Fruit fly (Drosophila melanogaster) whole organism, embryonic: ENCODE measurements around the gene Pa1.

Experiments
- CG11456 ChIP-seq: fragments of 200-800 bp; sonication (Bioruptor generic); IDR thresholded peaks from 3 replicates; pipeline ENCODE4 v1.3.6; 2022; ENCODE audit warnings: missing biosample characterization, missing genetic modification characterization
- CG12299 ChIP-seq: fragments of 200-800 bp; sonication (Bioruptor generic); optimal IDR thresholded peaks from 2 replicates; lab custom pipeline; 2018; ENCODE audit warnings: missing biosample characterization, mild to moderate bottlenecking, missing genetic modification characterization
- CG15073 ChIP-seq: fragments of 200-800 bp; sonication (Bioruptor generic); optimal IDR thresholded peaks from 2 replicates; lab custom pipeline; 2016; ENCODE audit warnings: missing biosample characterization, missing genetic modification characterization
- CG1529 ChIP-seq: fragments of 200-800 bp; sonication (Bioruptor generic); optimal IDR thresholded peaks from 3 replicates; lab custom pipeline; 2018; ENCODE audit warnings: missing biosample characterization, missing genetic modification characterization
- CG17328 ChIP-seq: fragments of 200-800 bp; sonication (Bioruptor generic); IDR thresholded peaks from 2 replicates; pipeline ENCODE4 v1.3.6; 2022; ENCODE audit warnings: missing biosample characterization, missing genetic modification characterization
- CG17802 ChIP-seq: fragments of 200-800 bp; sonication (Bioruptor generic); optimal IDR thresholded peaks from 2 replicates; lab custom pipeline; 2018; ENCODE audit warnings: missing biosample characterization, mild to moderate bottlenecking, missing genetic modification characterization, moderate library complexity
- CG1792 ChIP-seq: fragments of 200-800 bp; sonication (Bioruptor generic); optimal IDR thresholded peaks from 2 replicates; lab custom pipeline; 2016; ENCODE audit warnings: missing biosample characterization, missing genetic modification characterization
- CG18476 ChIP-seq: fragments of 200-800 bp; sonication (Bioruptor generic); optimal IDR thresholded peaks from 2 replicates; lab custom pipeline; 2016; ENCODE audit warnings: missing biosample characterization, mild to moderate bottlenecking, missing genetic modification characterization
- CG2678 ChIP-seq: fragments of 200-800 bp; sonication (Bioruptor generic); optimal IDR thresholded peaks from 3 replicates; lab custom pipeline; 2019; ENCODE audit warnings: missing biosample characterization, mild to moderate bottlenecking, missing genetic modification characterization, moderate library complexity
- CG3847 ChIP-seq: fragments of 200-800 bp; sonication (Bioruptor generic); IDR thresholded peaks from 2 replicates; pipeline ENCODE4 v1.3.6; 2022; ENCODE audit warnings: missing biosample characterization, missing genetic modification characterization
- CG42726 ChIP-seq: fragments of 200-800 bp; sonication (Bioruptor generic); IDR thresholded peaks from 2 replicates; pipeline ENCODE4 v1.3.6; 2022; ENCODE audit warnings: missing biosample characterization, missing genetic modification characterization; ENCODE audit not compliant: partially characterized antibody
- CG4617 ChIP-seq: fragments of 200-800 bp; sonication (Bioruptor generic); optimal IDR thresholded peaks from 3 replicates; lab custom pipeline; 2016; ENCODE audit warnings: missing biosample characterization, missing genetic modification characterization, borderline replicate concordance
- CG7928 ChIP-seq: fragments of 200-800 bp; sonication (Bioruptor generic); optimal IDR thresholded peaks from 2 replicates; lab custom pipeline; 2017; ENCODE audit warnings: missing biosample characterization, mild to moderate bottlenecking, missing genetic modification characterization
- Camta ChIP-seq: fragments of 200-800 bp; sonication (Bioruptor generic); optimal IDR thresholded peaks from 2 replicates; lab custom pipeline; 2016; ENCODE audit warnings: missing biosample characterization, missing genetic modification characterization
- Dfd ChIP-seq, 2 experiments: fragments of >200 bp; optimal IDR thresholded peaks; 2 replicates each; lab custom pipeline; 2017; ENCODE audit warnings: missing biosample characterization in 2 of 2, missing genetic modification characterization in 2 of 2
- Dip2 ChIP-seq: fragments of 200-800 bp; sonication (Bioruptor generic); IDR thresholded peaks from 2 replicates; pipeline ENCODE4 v1.3.6; 2022; ENCODE audit warnings: missing biosample characterization, missing genetic modification characterization
- Dip3 ChIP-seq: fragments of 200-800 bp; sonication (Bioruptor generic); optimal IDR thresholded peaks from 3 replicates; lab custom pipeline; 2016; ENCODE audit warnings: missing biosample characterization, missing genetic modification characterization
- Dp ChIP-seq: fragments of 200-800 bp; sonication (Bioruptor generic); optimal IDR thresholded peaks from 2 replicates; lab custom pipeline; 2018; ENCODE audit warnings: missing biosample characterization, mild to moderate bottlenecking, missing genetic modification characterization, moderate library complexity
- HHEX ChIP-seq: fragments of 200-800 bp; sonication (Bioruptor generic); optimal IDR thresholded peaks from 3 replicates; lab custom pipeline; 2017; ENCODE audit warnings: missing biosample characterization, mild to moderate bottlenecking, missing genetic modification characterization, missing genetic modification reagents
- Opbp ChIP-seq: fragments of 200-800 bp; sonication (Bioruptor generic); IDR thresholded peaks from 3 replicates; pipeline ENCODE4 v1.3.6; 2022; ENCODE audit warnings: missing biosample characterization, missing genetic modification characterization; ENCODE audit not compliant: partially characterized antibody
- Ravus ChIP-seq: fragments of 200-800 bp; sonication (Bioruptor generic); IDR thresholded peaks from 2 replicates; pipeline ENCODE4 v1.3.6; 2022; ENCODE audit warnings: missing biosample characterization, missing genetic modification characterization
- Xbp1 ChIP-seq: fragments of 200-800 bp; sonication (Bioruptor generic); optimal IDR thresholded peaks from 3 replicates; lab custom pipeline; 2016; ENCODE audit warnings: missing biosample characterization, mild to moderate bottlenecking, missing genetic modification characterization
- en ChIP-seq: fragments of 200-800 bp; sonication (Bioruptor generic); optimal IDR thresholded peaks from 2 replicates; lab custom pipeline; 2016; ENCODE audit warnings: missing biosample characterization, missing genetic modification characterization
- gfzf ChIP-seq: fragments of 200-800 bp; sonication (Bioruptor generic); optimal IDR thresholded peaks from 2 replicates; lab custom pipeline; 2016; ENCODE audit warnings: missing biosample characterization, mild to moderate bottlenecking, missing genetic modification characterization, moderate library complexity
- gt ChIP-seq: fragments of 200-800 bp; sonication (Bioruptor generic); IDR thresholded peaks from 2 replicates; pipeline ENCODE4 v1.3.6; 2022; ENCODE audit warnings: missing biosample characterization, missing genetic modification characterization
- hbn ChIP-seq: fragments of 200-800 bp; sonication (Bioruptor generic); IDR thresholded peaks from 2 replicates; pipeline ENCODE4 v1.3.6; 2022; ENCODE audit warnings: missing biosample characterization, missing genetic modification characterization; ENCODE audit not compliant: partially characterized antibody
- her ChIP-seq: fragments of 200-800 bp; sonication (Bioruptor generic); optimal IDR thresholded peaks from 2 replicates; lab custom pipeline; 2016; ENCODE audit warnings: missing biosample characterization, missing genetic modification characterization
- hth ChIP-seq: fragments of >200 bp; optimal IDR thresholded peaks from 2 replicates; lab custom pipeline; 2017; ENCODE audit warnings: inconsistent platforms
- kni ChIP-seq: fragments of 200-800 bp; sonication (Bioruptor generic); optimal IDR thresholded peaks from 3 replicates; lab custom pipeline; 2017; ENCODE audit warnings: mild to moderate bottlenecking, missing biosample characterization, missing genetic modification reagents, missing genetic modification characterization
- lilli ChIP-seq: fragments of 200-800 bp; sonication (Bioruptor generic); optimal IDR thresholded peaks from 3 replicates; lab custom pipeline; 2016; ENCODE audit warnings: missing biosample characterization, missing genetic modification characterization
- mirr ChIP-seq: fragments of 200-800 bp; sonication (Bioruptor generic); optimal IDR thresholded peaks from 3 replicates; lab custom pipeline; 2018; ENCODE audit warnings: missing biosample characterization, mild to moderate bottlenecking, missing genetic modification characterization
- pzg ChIP-seq: fragments of 200-800 bp; sonication (Bioruptor generic); optimal IDR thresholded peaks from 3 replicates; lab custom pipeline; 2018; ENCODE audit warnings: missing biosample characterization, mild to moderate bottlenecking, missing genetic modification characterization, moderate library complexity
- salm ChIP-seq: fragments of 200-800 bp; sonication (Bioruptor generic); optimal IDR thresholded peaks from 2 replicates; lab custom pipeline; 2018; ENCODE audit warnings: missing biosample characterization, mild to moderate bottlenecking, missing genetic modification characterization
- shn ChIP-seq: fragments of 200-800 bp; sonication (Bioruptor generic); optimal IDR thresholded peaks from 3 replicates; lab custom pipeline; 2016; ENCODE audit warnings: missing biosample characterization, missing genetic modification characterization
- sima ChIP-seq: fragments of 200-800 bp; sonication (Bioruptor generic); optimal IDR thresholded peaks from 2 replicates; lab custom pipeline; 2016; ENCODE audit warnings: missing biosample characterization, missing genetic modification characterization
- toy ChIP-seq: fragments of 200-800 bp; sonication (Bioruptor generic); IDR thresholded peaks from 2 replicates; pipeline ENCODE4 v1.3.6; 2022; ENCODE audit warnings: missing biosample characterization, missing genetic modification characterization
- trem ChIP-seq: fragments of 200-800 bp; optimal IDR thresholded peaks from 3 replicates; lab custom pipeline; 2019; ENCODE audit warnings: missing biosample characterization, mild to moderate bottlenecking, missing genetic modification characterization, moderate library complexity
- zf30C ChIP-seq: fragments of 200-800 bp; sonication (Bioruptor generic); optimal IDR thresholded peaks from 3 replicates; lab custom pipeline; 2018; ENCODE audit warnings: missing biosample characterization, mild to moderate bottlenecking, missing genetic modification characterization

Gene Pa1

DNA sequence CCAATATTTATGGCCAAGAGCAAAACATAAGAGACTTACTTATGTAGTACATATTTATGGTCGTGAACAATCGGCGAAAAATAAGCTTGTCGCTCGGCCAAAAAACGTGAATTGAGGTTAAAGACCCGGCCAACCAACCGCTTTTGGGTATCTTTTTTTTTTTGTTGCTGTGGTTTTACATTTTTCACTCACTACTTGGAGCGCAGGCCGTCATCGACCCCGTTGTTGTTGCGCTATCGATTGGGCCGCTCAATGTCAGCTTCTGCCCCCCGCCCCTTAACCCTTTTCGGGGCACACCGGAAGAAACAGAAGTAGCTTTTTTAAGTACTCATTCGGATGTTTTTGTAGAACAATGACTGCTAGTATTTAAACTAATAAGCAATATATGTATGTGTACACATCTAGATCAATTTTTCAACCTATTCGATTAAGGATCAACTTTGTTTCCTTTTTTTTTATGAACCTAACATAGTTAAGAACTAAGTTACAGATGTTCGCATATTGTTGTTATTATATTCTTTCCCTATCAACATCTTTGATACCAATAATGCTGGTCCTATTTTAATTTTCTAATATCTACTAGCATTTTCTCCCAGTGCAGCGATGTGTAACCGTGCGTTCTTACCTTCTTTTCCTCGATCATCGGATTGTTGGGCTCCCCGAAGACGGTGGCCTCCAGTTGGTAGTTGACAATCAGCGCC, 20.8 kb upstream of the Pa1 start (continued):
- peak; percentile 33 for TF ChIP-seq sima (GFP tag; lab: Kevin White, UChicago)
- TF ChIP-seq CG1792 = no peak
- peak; percentile 53 for TF ChIP-seq shn
- TF ChIP-seq hth (lab: Kevin White, UChicago) = no peak
- no peak for TF ChIP-seq Dp
- TF ChIP-seq trem (tag; lab: Kevin White, UChicago) = peak; percentile 18
- peak; percentile 73 for TF ChIP-seq Xbp1
- peak; percentile 74 for TF ChIP-seq en (GFP tag; lab: Kevin White, UChicago)
- peak; percentile 71 for TF ChIP-seq lilli (GFP tag; lab: Kevin White, UChicago)
- peak; percentile 29 for TF ChIP-seq mirr (GFP tag; lab: Kevin White, UChicago)
- TF ChIP-seq kni (GFP tag; lab: Kevin White, UChicago) = peak; percentile 39
- TF ChIP-seq toy (GFP tag; lab: Robert Waterston, UW) = no peak
- no peak for TF ChIP-seq gt
- TF ChIP-seq CG18476 (GFP tag; lab: Kevin White, UChicago) = peak; percentile 72
- peak; percentile 25 for TF ChIP-seq CG15073
- peak; percentile 39 for TF ChIP-seq CG12299 (tag; lab: Kevin White, UChicago)
- TF ChIP-seq hbn (GFP tag; lab: Robert Waterston, UW) = no peak
- TF ChIP-seq CG17802 (tag; lab: Kevin White, UChicago) = peak; percentile 26
- TF ChIP-seq Dip3 (GFP tag; lab: Kevin White, UChicago) = peak; percentile 8
- no peak for TF ChIP-seq CG17328 (GFP tag; lab: Robert Waterston, UW)
- TF ChIP-seq CG7928 (GFP tag; lab: Kevin White, UChicago) = no peak
- no peak for TF ChIP-seq Dfd (GFP tag; optimal IDR thresholded peaks at IDR 0.05; lab: Kevin White, UChicago)
- TF ChIP-seq CG2678 (tag; lab: Kevin White, UChicago) = no peak
- TF ChIP-seq Opbp (GFP tag; lab: Robert Waterston, UW) = no peak
- TF ChIP-seq CG3847 (GFP tag; lab: Robert Waterston, UW) = 0 out of 2 replicates have a peak, but pooled peaks have one; percentile 24
- TF ChIP-seq zf30C (GFP tag; lab: Kevin White, UChicago) = peak; percentile 52
- no peak for TF ChIP-seq Dip2 (GFP tag; lab: Robert Waterston, UW)
- peak; percentile 43 for TF ChIP-seq her (GFP tag; lab: Kevin White, UChicago)
- no peak for TF ChIP-seq CG42726 (GFP tag; lab: Robert Waterston, UW)
- no peak for TF ChIP-seq CG4617 (GFP tag; lab: Kevin White, UChicago)
- TF ChIP-seq salm (tag; lab: Kevin White, UChicago) = no peak
- no peak for TF ChIP-seq pzg (GFP tag; lab: Kevin White, UChicago)
- no peak for TF ChIP-seq CG1529 (GFP tag; lab: Kevin White, UChicago)
- TF ChIP-seq gfzf (GFP tag; lab: Kevin White, UChicago) = no peak
- no peak for TF ChIP-seq Ravus (GFP tag; lab: Robert Waterston, UW)
- TF ChIP-seq HHEX (GFP tag; lab: Kevin White, UChicago) = peak; percentile 71
- no peak for TF ChIP-seq CG11456 (GFP tag; lab: Robert Waterston, UW)
- peak; percentile 55 for TF ChIP-seq Camta (GFP tag; lab: Kevin White, UChicago)
